Worm (Caenorhabditis elegans): ENCODE results near the gene tmem-145.

Gene tmem-145

DNA sequence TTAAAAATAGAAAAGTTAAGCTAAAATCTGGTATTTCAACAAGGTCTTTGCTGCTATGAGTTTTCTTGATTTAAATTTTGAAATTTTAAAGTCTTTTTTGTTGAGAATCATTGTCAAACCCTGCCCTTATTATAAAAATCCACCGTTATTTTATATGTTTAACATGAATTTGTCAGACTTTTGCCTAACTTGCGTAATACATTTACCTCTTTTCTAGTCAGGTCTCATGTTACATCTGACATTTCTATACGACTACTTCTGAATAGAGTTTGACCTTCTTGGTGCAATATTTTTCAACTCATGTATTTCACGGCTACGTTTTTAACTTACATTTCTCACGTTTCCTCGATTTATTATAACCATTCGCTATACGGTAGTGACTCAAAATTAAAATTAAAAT lies 40.4 kb upstream of the tmem-145 start, which contains the start of gene lgc-15:
TSS of gene lgc-15 (plus strand) at position 301 of the 400 bp plus-strand sequence.
- TF ChIP-seq ztf-11 (tag; optimal IDR thresholded peaks at IDR 0.05) (no peak), lin-32 (GFP tag; optimal IDR thresholded peaks at IDR 0.05) (no peak), pha-4 (tag; optimal IDR thresholded peaks at IDR 0.05) (no peak), ces-1 (GFP tag; optimal IDR thresholded peaks at IDR 0.05) (no peak), ham-2 (GFP tag; optimal IDR thresholded peaks at IDR 0.05) (no peak), ceh-43 (GFP tag; optimal IDR thresholded peaks at IDR 0.05) (no peak), elt-1 (tag; optimal IDR thresholded peaks at IDR 0.05; ENCODE audit: borderline replicate concordance, insufficient read depth) (no peak), sptf-1 (tag; optimal IDR thresholded peaks at IDR 0.05) (no peak), tbx-8 (GFP tag; optimal IDR thresholded peaks at IDR 0.05) (no peak), unc-62 (GFP tag; optimal IDR thresholded peaks at IDR 0.05) (no peak), unc-39 (tag; optimal IDR thresholded peaks at IDR 0.05) (no peak), nhr-28 (tag; optimal IDR thresholded peaks at IDR 0.05) (no peak), ceh-83 (GFP tag; optimal IDR thresholded peaks at IDR 0.05) (no peak), mls-2 (tag; optimal IDR thresholded peaks at IDR 0.05) (no peak), nhr-2 (tag; optimal IDR thresholded peaks at IDR 0.05) (no peak), flh-1 (GFP tag; optimal IDR thresholded peaks at IDR 0.05) (no peak), M03D4.4 (tag; optimal IDR thresholded peaks at IDR 0.05) (no peak), nhr-76 (tag; optimal IDR thresholded peaks at IDR 0.05) (no peak)

DNA sequence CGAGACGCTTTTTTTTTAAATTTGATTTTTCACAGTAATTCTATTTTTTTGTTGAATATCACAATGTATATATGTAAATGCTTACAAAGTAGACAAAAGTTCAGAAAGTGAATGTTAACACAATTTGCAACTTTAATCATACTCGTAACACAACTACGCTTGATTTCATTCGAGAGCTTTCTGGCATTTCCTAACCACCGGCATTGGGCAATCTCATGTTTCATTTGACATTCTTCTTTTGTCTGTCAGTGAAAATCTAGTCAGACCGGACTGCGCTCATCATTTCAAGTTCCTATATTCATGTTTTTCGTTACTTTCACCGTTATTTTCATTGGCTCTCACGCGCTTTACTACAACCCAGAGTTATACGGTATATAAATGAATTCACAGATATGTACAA lies 37.5 kb upstream of the tmem-145 start, which contains the start of gene lgc-14:
TSS of gene lgc-14 (plus strand) at position 301 of the 400 bp plus-strand sequence.
- TF ChIP-seq nhr-237 (tag; optimal IDR thresholded peaks at IDR 0.05) (no peak), unc-62 (GFP tag; optimal IDR thresholded peaks at IDR 0.05) (no peak), sptf-1 (tag; optimal IDR thresholded peaks at IDR 0.05) (no peak), lin-13 (tag; optimal IDR thresholded peaks at IDR 0.05) (no peak), snpc-4 (tag; optimal IDR thresholded peaks at IDR 0.05) (no peak), lsy-2 (tag; optimal IDR thresholded peaks at IDR 0.05) (no peak), cnd-1 (tag; optimal IDR thresholded peaks at IDR 0.05) (no peak), elt-1 (tag; optimal IDR thresholded peaks at IDR 0.05; ENCODE audit: borderline replicate concordance, insufficient read depth) (no peak), ceh-43 (GFP tag; optimal IDR thresholded peaks at IDR 0.05) (no peak), nhr-2 (tag; optimal IDR thresholded peaks at IDR 0.05) (no peak), hlh-1 (tag; optimal IDR thresholded peaks at IDR 0.05) (no peak), pha-4 (tag; optimal IDR thresholded peaks at IDR 0.05) (no peak), nhr-28 (tag; optimal IDR thresholded peaks at IDR 0.05) (no peak), ces-1 (GFP tag; optimal IDR thresholded peaks at IDR 0.05) (no peak), unc-120 (tag; optimal IDR thresholded peaks at IDR 0.05; ENCODE audit: poor library complexity, severe bottlenecking) (no peak), M03D4.4 (tag; optimal IDR thresholded peaks at IDR 0.05) (no peak)

DNA sequence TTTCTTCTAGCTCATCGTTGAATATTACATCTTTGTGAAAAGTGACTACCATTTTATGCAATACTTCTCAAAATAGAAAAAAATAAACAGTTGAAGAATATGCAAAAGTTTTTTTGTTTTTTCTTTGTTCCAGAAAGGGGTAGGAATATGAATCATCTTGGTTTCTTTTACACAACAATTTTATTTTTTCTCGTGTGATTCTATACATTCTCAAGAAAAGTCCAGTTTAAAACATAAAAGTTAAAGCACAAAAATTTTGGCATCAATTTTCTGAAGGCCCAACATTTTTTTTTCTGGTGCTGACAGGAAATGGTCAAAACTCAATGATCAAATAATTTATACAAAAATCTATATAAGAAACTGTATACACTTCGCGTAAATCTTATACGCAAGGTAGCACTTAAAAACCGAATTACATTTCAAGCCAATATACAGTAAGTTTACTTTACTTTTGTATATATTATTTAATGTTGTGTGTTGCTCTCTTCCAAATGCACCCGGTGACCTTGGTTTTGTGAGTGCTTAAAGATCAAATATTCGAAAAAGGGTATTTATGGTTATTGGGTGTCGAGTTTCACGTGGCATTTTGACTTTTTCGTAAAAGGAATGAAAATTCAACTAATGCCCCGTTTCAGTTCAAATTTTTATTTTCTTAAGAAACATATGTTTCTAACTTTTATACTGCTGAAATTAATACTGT lies 35.0 kb upstream of the tmem-145 start, which contains the start of the genes W03G11.2 and lgc-13:
TSS of gene W03G11.2 (minus strand) at position 101 of the 700 bp plus-strand sequence.
TSS of gene lgc-13 (plus strand) at position 650 of the 700 bp plus-strand sequence.
- TF ChIP-seq ham-2 (GFP tag; optimal IDR thresholded peaks at IDR 0.05) = no peak
- no peak for TF ChIP-seq pha-4 (tag; optimal IDR thresholded peaks at IDR 0.05)
- no peak for TF ChIP-seq mls-2 (tag; optimal IDR thresholded peaks at IDR 0.05)
- TF ChIP-seq lsy-2 (tag; optimal IDR thresholded peaks at IDR 0.05) = no peak
- no peak for TF ChIP-seq ceh-83 (GFP tag; optimal IDR thresholded peaks at IDR 0.05)

DNA sequence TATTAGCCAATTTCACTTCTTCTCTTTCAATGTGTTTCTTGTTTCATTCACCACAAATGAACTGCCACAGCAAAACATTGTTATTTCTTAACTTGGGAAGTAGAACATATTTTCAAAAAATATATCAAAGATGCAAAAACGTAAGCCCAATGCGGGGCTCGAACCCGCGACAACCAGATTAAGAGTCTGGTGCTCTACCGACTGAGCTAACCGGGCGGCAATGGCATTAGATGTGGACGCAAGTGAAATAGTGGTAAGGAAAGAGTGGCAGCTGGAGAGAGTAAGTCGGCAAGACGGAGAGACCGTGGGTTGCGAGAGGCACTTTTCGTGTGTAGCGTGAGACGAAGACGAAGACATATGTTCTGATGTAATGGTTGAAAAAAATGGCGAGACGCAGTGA lies 32.3 kb upstream of the tmem-145 start:
- TF ChIP-seq zip-8 (tag; optimal IDR thresholded peaks at IDR 0.05) = no peak
- TF ChIP-seq ham-2 (GFP tag; optimal IDR thresholded peaks at IDR 0.05) = peak; percentile 97
- peak; percentile 95 for TF ChIP-seq sem-2 (GFP tag; optimal IDR thresholded peaks at IDR 0.05)
- TF ChIP-seq flh-1 (GFP tag; optimal IDR thresholded peaks at IDR 0.05) = peak; percentile 91
- TF ChIP-seq unc-120 (tag; optimal IDR thresholded peaks at IDR 0.05; ENCODE audit: poor library complexity, severe bottlenecking) = peak; percentile 98
- TF ChIP-seq mep-1 (tag; optimal IDR thresholded peaks at IDR 0.05) = peak; percentile 81
- TF ChIP-seq drap-1 (GFP tag; optimal IDR thresholded peaks at IDR 0.05) = peak; percentile 98
- TF ChIP-seq lin-13 (tag; optimal IDR thresholded peaks at IDR 0.05) = peak; percentile 42
- TF ChIP-seq elt-1 (tag; optimal IDR thresholded peaks at IDR 0.05; ENCODE audit: borderline replicate concordance, insufficient read depth) = no peak
- no peak for TF ChIP-seq mab-5 (tag; optimal IDR thresholded peaks at IDR 0.05)
- TF ChIP-seq ces-1 (GFP tag; optimal IDR thresholded peaks at IDR 0.05) = peak; percentile 94
- peak; percentile 71 for TF ChIP-seq unc-62 (GFP tag; optimal IDR thresholded peaks at IDR 0.05)
- peak; percentile 31 for TF ChIP-seq lsy-2 (tag; optimal IDR thresholded peaks at IDR 0.05)
- peak; percentile 96 for TF ChIP-seq M03D4.4 (tag; optimal IDR thresholded peaks at IDR 0.05)
- TF ChIP-seq sptf-1 (tag; optimal IDR thresholded peaks at IDR 0.05) = peak; percentile 98
- peak; percentile 75 for TF ChIP-seq nhr-28 (tag; optimal IDR thresholded peaks at IDR 0.05)
- TF ChIP-seq unc-39 (tag; optimal IDR thresholded peaks at IDR 0.05) = peak; percentile 46
- TF ChIP-seq lin-32 (GFP tag; optimal IDR thresholded peaks at IDR 0.05) = peak; percentile 96
- TF ChIP-seq bed-3 (GFP tag; optimal IDR thresholded peaks at IDR 0.05) = peak; percentile 92
- TF ChIP-seq tbx-8 (GFP tag; optimal IDR thresholded peaks at IDR 0.05) = peak; percentile 93
- peak; percentile 98 for TF ChIP-seq ceh-83 (GFP tag; optimal IDR thresholded peaks at IDR 0.05)
- peak; percentile 62 for TF ChIP-seq hlh-1 (tag; optimal IDR thresholded peaks at IDR 0.05)
- TF ChIP-seq nhr-76 (tag; optimal IDR thresholded peaks at IDR 0.05) = peak; percentile 77
- peak; percentile 98 for TF ChIP-seq cnd-1 (tag; optimal IDR thresholded peaks at IDR 0.05)
- TF ChIP-seq pha-4 (tag; optimal IDR thresholded peaks at IDR 0.05) = peak; percentile 79
- peak; percentile 60 for TF ChIP-seq nhr-237 (tag; optimal IDR thresholded peaks at IDR 0.05)
- no peak for TF ChIP-seq blmp-1 (tag; optimal IDR thresholded peaks at IDR 0.05)
- TF ChIP-seq nhr-2 (tag; optimal IDR thresholded peaks at IDR 0.05) = no peak
- TF ChIP-seq nhr-12 (tag; optimal IDR thresholded peaks at IDR 0.05) = peak; percentile 70
- TF ChIP-seq ceh-43 (GFP tag; optimal IDR thresholded peaks at IDR 0.05) = peak; percentile 94
- TF ChIP-seq ceh-39 (tag; optimal IDR thresholded peaks at IDR 0.05) = no peak
- TF ChIP-seq snpc-4 (tag; optimal IDR thresholded peaks at IDR 0.05) = no peak
- TF ChIP-seq elt-3 (tag; optimal IDR thresholded peaks at IDR 0.05) = peak; percentile 3
- peak; percentile 83 for TF ChIP-seq ztf-11 (tag; optimal IDR thresholded peaks at IDR 0.05)
- no peak for TF ChIP-seq mls-2 (tag; optimal IDR thresholded peaks at IDR 0.05)

Measured in whole organism, mixed stage, embryonic.